Fruit fly (Drosophila melanogaster): ENCODE measurements around the gene c12.2.

DNA sequence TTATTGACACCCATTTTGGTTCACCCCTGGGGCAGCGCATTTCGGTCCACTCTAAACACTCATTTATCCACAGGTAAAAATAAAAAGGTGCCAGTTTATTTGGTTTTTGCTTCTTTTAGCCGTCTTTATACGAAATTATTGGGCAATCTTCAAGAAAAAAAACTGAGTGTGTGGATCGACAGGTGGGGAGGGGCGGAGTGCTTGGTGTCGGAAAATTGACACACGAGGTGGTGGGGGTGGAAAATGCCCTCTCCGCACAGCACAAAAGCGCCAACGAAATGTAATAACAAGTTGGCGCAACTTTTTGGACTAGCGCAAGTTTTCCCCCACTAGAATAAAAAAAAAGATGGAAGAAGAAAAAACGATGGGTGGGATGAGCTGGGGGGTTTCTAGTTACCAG, 26.4 kb downstream of the c12.2 start:
- TF ChIP-seq cic (GFP tag; optimal IDR thresholded peaks at IDR 0.05) (no peak), CG7101 (tag; optimal IDR thresholded peaks at IDR 0.05) (no peak), bab1 (GFP tag; optimal IDR thresholded peaks at IDR 0.05) (no peak), Mnt (GFP tag; optimal IDR thresholded peaks at IDR 0.05) (no peak), tj (GFP tag; optimal IDR thresholded peaks at IDR 0.05) (no peak), cnc (optimal IDR thresholded peaks at IDR 0.05) (no peak), ovo (GFP tag; optimal IDR thresholded peaks at IDR 0.05) (no peak), Clk (GFP tag; optimal IDR thresholded peaks at IDR 0.05) (no peak), CG11617 (GFP tag; optimal IDR thresholded peaks at IDR 0.05) (no peak), pad (GFP tag; optimal IDR thresholded peaks at IDR 0.05) (no peak)

Measured in whole organism, adult.